Worm (Caenorhabditis elegans) whole organism, L2 larva: ENCODE data around the gene snt-7.
A peak's percentile ranks its signal among the peaks of the same experiment; 100 is the strongest.

Experiments
- peb-1 ChIP-seq: fragments of 150-350 bp; optimal IDR thresholded peaks from 2 replicates; lab custom pipeline; 2014; ENCODE audit warnings: missing biosample characterization, missing genetic modification characterization
- sem-4 ChIP-seq: fragments of 150-350 bp; optimal IDR thresholded peaks from 2 replicates; lab custom pipeline; 2014; ENCODE audit warnings: missing biosample characterization, missing genetic modification reagents, missing genetic modification characterization
- skn-1 ChIP-seq: sonication (generic microtip); optimal IDR thresholded peaks from 2 replicates; lab custom pipeline; 2017; ENCODE audit warnings: missing biosample characterization, missing genetic modification characterization
- sma-9 ChIP-seq, 2 experiments: fragments of 150-350 bp in 1 of 2; sonication (generic microtip) in 1 of 2; optimal IDR thresholded peaks; 2 replicates each; lab custom pipeline; 2014 to 2016; ENCODE audit warnings: missing genetic modification characterization in 2 of 2, mild to moderate bottlenecking in 1 of 2, missing biosample characterization in 1 of 2, missing compliant biosample characterization in 1 of 2, missing genetic modification reagents in 1 of 2, moderate library complexity in 1 of 2
- snpc-4 ChIP-seq: fragments of 150-350 bp; optimal IDR thresholded peaks from 2 replicates; lab custom pipeline; 2014; ENCODE audit warnings: missing biosample characterization, missing genetic modification characterization

DNA sequence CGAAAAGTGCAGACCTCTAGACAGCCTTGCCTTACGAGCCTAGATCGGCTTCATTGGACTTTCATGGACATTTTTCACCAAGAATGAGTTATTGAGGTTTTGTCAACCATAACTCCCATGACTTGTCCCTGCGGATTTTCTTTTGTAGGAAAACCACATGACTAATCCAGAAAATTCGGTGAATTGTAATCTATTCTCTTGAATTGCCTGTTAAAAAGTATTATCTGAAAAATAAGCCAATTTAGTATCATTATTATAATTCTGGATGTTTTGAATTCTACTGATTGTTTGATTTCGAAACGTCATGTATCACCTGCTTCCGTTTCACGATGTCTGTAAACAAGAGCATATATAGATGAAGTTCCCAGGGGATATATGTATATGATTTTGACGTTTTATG is 10.4 kb downstream of the snt-7 start:
- no peak for TF ChIP-seq snpc-4
- no peak for TF ChIP-seq sem-4 (tag; lab: Kevin White, UChicago)
- TF ChIP-seq skn-1 = peak; percentile 42
- TF ChIP-seq sma-9 (GFP tag; optimal IDR thresholded peaks at IDR 0.05; lab: Kevin White, UChicago) = no peak
- TF ChIP-seq sma-9 (tag; optimal IDR thresholded peaks at IDR 0.05; lab: Kevin White, UChicago) = no peak
- TF ChIP-seq peb-1 (tag; lab: Kevin White, UChicago) = no peak
